Worm (Caenorhabditis elegans) whole organism, midembryonic: ENCODE data around the gene rps-1.

ENCODE experiments used
- T22C8.4 ChIP-seq: fragments of 200-800 bp; sonication (Bioruptor generic); IDR thresholded peaks from 2 replicates; pipeline ENCODE4 v1.3.6; 2022; ENCODE audit warnings: missing genetic modification characterization, missing compliant biosample characterization
- cog-1 ChIP-seq: sonication (generic microtip); optimal IDR thresholded peaks from 2 replicates; lab custom pipeline; 2016; ENCODE audit warnings: missing genetic modification characterization, missing compliant biosample characterization
- flt-1 ChIP-seq: fragments of 200-800 bp; sonication (Bioruptor generic); IDR thresholded peaks from 2 replicates; pipeline ENCODE4 v1.3.6; 2022; ENCODE audit warnings: missing genetic modification characterization, missing compliant biosample characterization
- klf-2 ChIP-seq: fragments of 200-800 bp; sonication (Bioruptor generic); conservative IDR thresholded peaks from 2 replicates; pipeline ENCODE4 v1.3.6; 2022; ENCODE audit warnings: missing genetic modification reagents, missing genetic modification characterization, missing compliant biosample characterization
- med-1 ChIP-seq: sonication (generic microtip); optimal IDR thresholded peaks from 2 replicates; lab custom pipeline; 2017; ENCODE audit warnings: missing genetic modification characterization, mild to moderate bottlenecking, missing compliant biosample characterization, antibody characterized with exemption, missing genetic modification reagents; ENCODE audit not compliant: insufficient read depth
- ref-1 ChIP-seq: fragments of 200-800 bp; sonication (Bioruptor generic); conservative IDR thresholded peaks from 2 replicates; pipeline ENCODE4 v1.3.6; 2022; ENCODE audit warnings: missing genetic modification reagents, missing genetic modification characterization, missing compliant biosample characterization
- tab-1 ChIP-seq: fragments of 200-800 bp; sonication (Bioruptor generic); IDR thresholded peaks from 2 replicates; pipeline ENCODE4 v1.3.6; 2022; ENCODE audit warnings: missing genetic modification characterization, missing compliant biosample characterization
- ztf-23 ChIP-seq: fragments of 200-800 bp; sonication (Bioruptor generic); IDR thresholded peaks from 2 replicates; pipeline ENCODE4 v1.3.6; 2022; ENCODE audit warnings: missing genetic modification reagents, missing genetic modification characterization, missing compliant biosample characterization
- ztf-29 ChIP-seq: fragments of 200-800 bp; sonication (Bioruptor generic); IDR thresholded peaks from 2 replicates; pipeline ENCODE4 v1.3.6; 2022; ENCODE audit warnings: missing genetic modification reagents, missing genetic modification characterization, missing compliant biosample characterization

DNA sequence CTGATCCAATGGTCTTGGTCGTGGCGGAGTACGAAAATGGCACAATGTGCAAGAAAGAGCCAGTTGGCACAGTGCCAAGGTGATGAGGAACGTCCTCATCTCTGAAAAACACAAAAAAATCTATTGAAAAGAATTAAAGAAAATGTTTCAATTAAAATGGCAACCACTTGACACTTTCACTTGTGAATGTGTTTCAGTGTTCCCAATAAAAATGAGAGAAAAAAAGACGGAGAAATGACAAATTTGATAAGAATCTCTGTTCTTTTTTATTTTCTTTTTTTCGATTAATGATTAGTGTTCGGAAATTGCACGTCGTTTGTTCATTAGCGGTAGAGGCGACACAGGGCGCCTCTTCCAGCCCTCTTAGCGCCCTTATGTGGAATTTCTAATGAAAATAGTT lies 8.4 kb upstream of the rps-1 start, which contains the start of gene ndg-4:
- no peak for TF ChIP-seq klf-2 (GFP tag; lab: Robert Waterston, UW)
- no peak for TF ChIP-seq tab-1
- no peak for TF ChIP-seq ztf-29 (GFP tag; lab: Robert Waterston, UW)
- no peak for TF ChIP-seq med-1 (GFP tag; lab: Kevin White, UChicago)
- TF ChIP-seq ref-1: no peak
- TF ChIP-seq ztf-23 (GFP tag; lab: Robert Waterston, UW): no peak
- no peak for TF ChIP-seq T22C8.4 (GFP tag; lab: Robert Waterston, UW)
- no peak for TF ChIP-seq cog-1 (tag; lab: Kevin White, UChicago)
- TF ChIP-seq flt-1 (GFP tag; lab: Robert Waterston, UW): no peak
